Worm (Caenorhabditis elegans): Measurements from ENCODE around the gene F58F12.3.

ce11 chrII:6342455-6342854 is 48.6 kb downstream of the F58F12.3 start:
- TF ChIP-seq ceh-62 (tag; optimal IDR thresholded peaks at IDR 0.05) (no peak), zfp-2 (tag; optimal IDR thresholded peaks at IDR 0.05) (no peak), vab-7 (GFP tag; IDR thresholded peaks at IDR 0.05) (no peak), lin-1 (GFP tag; IDR thresholded peaks at IDR 0.05) (no peak)
